Worm (Caenorhabditis elegans): ENCODE data around the gene C25A8.1.

DNA sequence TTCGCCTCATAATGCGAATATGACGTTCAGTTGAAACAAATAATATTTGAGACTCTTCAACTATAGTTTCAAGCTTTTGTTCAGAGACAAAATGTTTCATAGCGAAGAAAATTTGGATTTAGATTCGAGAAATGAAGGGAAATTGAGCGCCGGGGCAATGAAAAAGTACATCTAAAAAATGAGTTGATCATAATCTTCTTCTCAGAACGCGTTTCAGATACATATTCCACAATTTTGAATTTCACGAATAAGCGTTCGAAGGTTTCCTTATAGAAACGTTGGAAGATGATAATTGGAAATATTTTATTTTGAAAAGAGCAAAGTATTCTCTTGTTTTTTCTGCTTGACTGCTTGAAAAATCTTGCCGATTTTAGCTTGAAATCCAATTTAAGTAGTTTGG is 40.7 kb upstream of the C25A8.1 start, which contains the start of gene ZK381.8:
- no peak for TF ChIP-seq mep-1 (tag; optimal IDR thresholded peaks at IDR 0.05)
- TF ChIP-seq lsy-2 (tag; optimal IDR thresholded peaks at IDR 0.05): no peak
- no peak for TF ChIP-seq elt-1 (tag; optimal IDR thresholded peaks at IDR 0.05; ENCODE audit: borderline replicate concordance, insufficient read depth)
- no peak for TF ChIP-seq ceh-43 (GFP tag; optimal IDR thresholded peaks at IDR 0.05)
- TF ChIP-seq snpc-4 (tag; optimal IDR thresholded peaks at IDR 0.05): no peak
